Worm (Caenorhabditis elegans) whole organism, L2 larva: ENCODE results near the gene E04F6.4.
A peak's percentile ranks its signal among the peaks of the same experiment; 100 is the strongest.

Experiments
- C34F6.9 ChIP-seq: fragments of 150-350 bp; optimal IDR thresholded peaks from 2 replicates; lab custom pipeline; 2014; ENCODE audit warnings: missing biosample characterization, missing genetic modification characterization
- R02D3.7 ChIP-seq: fragments of 150-350 bp; optimal IDR thresholded peaks from 2 replicates; lab custom pipeline; 2014; ENCODE audit warnings: missing biosample characterization, missing genetic modification characterization
- Y55F3AM.14 ChIP-seq: fragments of 200-800 bp; sonication (Bioruptor generic); optimal IDR thresholded peaks from 2 replicates; lab custom pipeline; 2018; ENCODE audit warnings: mild to moderate bottlenecking, missing genetic modification characterization, missing compliant biosample characterization
- ZK546.5 ChIP-seq: sonication (generic microtip); optimal IDR thresholded peaks from 2 replicates; lab custom pipeline; 2017; ENCODE audit warnings: missing biosample characterization, missing genetic modification characterization
- alr-1 ChIP-seq: fragments of 150-350 bp; optimal IDR thresholded peaks from 2 replicates; lab custom pipeline; 2014; ENCODE audit warnings: missing biosample characterization, missing genetic modification characterization
- ama-1 ChIP-seq: fragments of 150-350 bp; optimal IDR thresholded peaks from 2 replicates; lab custom pipeline; 2018; ENCODE audit warnings: inconsistent platforms
- blmp-1 ChIP-seq: sonication (generic microtip); optimal IDR thresholded peaks from 2 replicates; lab custom pipeline; 2017; ENCODE audit warnings: missing genetic modification characterization, mild to moderate bottlenecking, missing compliant biosample characterization, antibody characterized with exemption, moderate library complexity; ENCODE audit not compliant: insufficient read depth
- ceh-82 ChIP-seq: fragments of 150-350 bp; optimal IDR thresholded peaks from 2 replicates; lab custom pipeline; 2014; ENCODE audit warnings: missing biosample characterization, missing genetic modification characterization
- crh-2 ChIP-seq: sonication (generic microtip); optimal IDR thresholded peaks from 2 replicates; lab custom pipeline; 2017; ENCODE audit warnings: missing biosample characterization, missing genetic modification characterization
- egl-27 ChIP-seq: sonication (generic microtip); optimal IDR thresholded peaks from 3 replicates; lab custom pipeline; 2017; ENCODE audit warnings: missing biosample characterization, missing genetic modification reagents, missing genetic modification characterization
- elt-3 ChIP-seq: sonication (generic microtip); optimal IDR thresholded peaks from 2 replicates; lab custom pipeline; 2017; ENCODE audit warnings: missing biosample characterization, missing genetic modification characterization
- fos-1 ChIP-seq: fragments of 150-350 bp; optimal IDR thresholded peaks from 2 replicates; lab custom pipeline; 2014; ENCODE audit warnings: missing biosample characterization, missing genetic modification characterization
- gmeb-1 ChIP-seq: fragments of 150-350 bp; optimal IDR thresholded peaks from 2 replicates; lab custom pipeline; 2014; ENCODE audit warnings: missing biosample characterization, missing genetic modification characterization
- lin-11 ChIP-seq: fragments of 150-350 bp; sonication (generic microtip); optimal IDR thresholded peaks from 2 replicates; lab custom pipeline; 2014; ENCODE audit warnings: missing biosample characterization, missing genetic modification characterization, inconsistent platforms, mixed read lengths
- lsy-2 ChIP-seq, 2 experiments: fragments of 150-350 bp in 1 of 2; sonication (generic microtip) in 1 of 2; optimal IDR thresholded peaks; 2 replicates each; lab custom pipeline; 2014 to 2017; ENCODE audit warnings: missing biosample characterization in 2 of 2, missing genetic modification characterization in 2 of 2
- mbf-1 ChIP-seq: sonication (generic microtip); optimal IDR thresholded peaks from 2 replicates; lab custom pipeline; 2017; ENCODE audit warnings: missing biosample characterization, missing genetic modification characterization
- mdl-1 ChIP-seq, 2 experiments: fragments of 150-350 bp in 1 of 2; sonication (generic microtip) in 1 of 2; optimal IDR thresholded peaks; 2 replicates each; lab custom pipeline; 2017; ENCODE audit warnings: missing biosample characterization in 2 of 2, missing genetic modification characterization in 2 of 2
- nhr-10 ChIP-seq: sonication (generic microtip); optimal IDR thresholded peaks from 2 replicates; lab custom pipeline; 2017; ENCODE audit warnings: missing biosample characterization, missing genetic modification characterization
- nhr-11 ChIP-seq: fragments of 150-350 bp; optimal IDR thresholded peaks from 2 replicates; lab custom pipeline; 2014; ENCODE audit warnings: missing biosample characterization, missing genetic modification characterization
- nhr-12 ChIP-seq: fragments of 150-350 bp; optimal IDR thresholded peaks from 2 replicates; lab custom pipeline; 2014; ENCODE audit warnings: missing biosample characterization, missing genetic modification characterization
- nhr-129 ChIP-seq: fragments of 150-350 bp; optimal IDR thresholded peaks from 2 replicates; lab custom pipeline; 2014; ENCODE audit warnings: missing biosample characterization, missing genetic modification characterization
- nhr-21 ChIP-seq: fragments of 150-350 bp; optimal IDR thresholded peaks from 2 replicates; lab custom pipeline; 2014; ENCODE audit warnings: missing biosample characterization, missing genetic modification characterization
- nhr-23 ChIP-seq: fragments of 150-350 bp; optimal IDR thresholded peaks from 2 replicates; lab custom pipeline; 2014; ENCODE audit warnings: missing biosample characterization, missing genetic modification reagents, missing genetic modification characterization
- nhr-25 ChIP-seq: fragments of 150-350 bp; sonication (generic microtip); optimal IDR thresholded peaks from 3 replicates; lab custom pipeline; 2014; ENCODE audit warnings: missing biosample characterization, missing genetic modification characterization
- nhr-6 ChIP-seq: fragments of 150-350 bp; optimal IDR thresholded peaks from 2 replicates; lab custom pipeline; 2014; ENCODE audit warnings: missing biosample characterization, missing genetic modification characterization
- peb-1 ChIP-seq: fragments of 150-350 bp; optimal IDR thresholded peaks from 2 replicates; lab custom pipeline; 2014; ENCODE audit warnings: missing biosample characterization, missing genetic modification characterization
- sem-4 ChIP-seq: fragments of 150-350 bp; optimal IDR thresholded peaks from 2 replicates; lab custom pipeline; 2014; ENCODE audit warnings: missing biosample characterization, missing genetic modification reagents, missing genetic modification characterization
- skn-1 ChIP-seq: sonication (generic microtip); optimal IDR thresholded peaks from 2 replicates; lab custom pipeline; 2017; ENCODE audit warnings: missing biosample characterization, missing genetic modification characterization
- sma-3 ChIP-seq: sonication (generic microtip); optimal IDR thresholded peaks from 2 replicates; lab custom pipeline; 2016; ENCODE audit warnings: missing genetic modification reagents, missing genetic modification characterization, missing compliant biosample characterization
- sma-9 ChIP-seq, 2 experiments: fragments of 150-350 bp in 1 of 2; sonication (generic microtip) in 1 of 2; optimal IDR thresholded peaks; 2 replicates each; lab custom pipeline; 2014 to 2016; ENCODE audit warnings: missing genetic modification characterization in 2 of 2, mild to moderate bottlenecking in 1 of 2, missing biosample characterization in 1 of 2, missing compliant biosample characterization in 1 of 2, missing genetic modification reagents in 1 of 2, moderate library complexity in 1 of 2
- snpc-4 ChIP-seq: fragments of 150-350 bp; optimal IDR thresholded peaks from 2 replicates; lab custom pipeline; 2014; ENCODE audit warnings: missing biosample characterization, missing genetic modification characterization
- unc-39 ChIP-seq: fragments of 150-350 bp; optimal IDR thresholded peaks from 2 replicates; lab custom pipeline; 2014; ENCODE audit warnings: missing biosample characterization, missing genetic modification characterization
- unc-55 ChIP-seq: fragments of 150-350 bp; sonication (generic microtip); optimal IDR thresholded peaks from 3 replicates; lab custom pipeline; 2014; ENCODE audit warnings: missing biosample characterization, missing genetic modification reagents, missing genetic modification characterization
- zag-1 ChIP-seq: fragments of 150-350 bp; optimal IDR thresholded peaks from 2 replicates; lab custom pipeline; 2014; ENCODE audit warnings: missing biosample characterization, missing genetic modification characterization
- ztf-11 ChIP-seq: sonication (generic microtip); optimal IDR thresholded peaks from 2 replicates; lab custom pipeline; 2017; ENCODE audit warnings: missing biosample characterization, missing genetic modification characterization

The E04F6.4 gene

ce11 chrII:7154711-7155110 is 34.5 kb upstream of the E04F6.4 start:
- TF ChIP-seq lin-11, result no peak
- TF ChIP-seq unc-39 (tag; lab: Kevin White, UChicago), result no peak
- no peak for TF ChIP-seq alr-1 (tag; lab: Kevin White, UChicago)
- no peak for TF ChIP-seq sma-9 (GFP tag; optimal IDR thresholded peaks at IDR 0.05; lab: Kevin White, UChicago)
- TF ChIP-seq sma-9 (tag; optimal IDR thresholded peaks at IDR 0.05; lab: Kevin White, UChicago), result no peak
- no peak for TF ChIP-seq ceh-82 (tag; lab: Kevin White, UChicago)
- TF ChIP-seq nhr-23, result no peak
- no peak for TF ChIP-seq snpc-4
- TF ChIP-seq nhr-6 (tag; lab: Kevin White, UChicago), result no peak
- TF ChIP-seq fos-1 (tag; lab: Kevin White, UChicago), result no peak
- no peak for TF ChIP-seq egl-27

DNA sequence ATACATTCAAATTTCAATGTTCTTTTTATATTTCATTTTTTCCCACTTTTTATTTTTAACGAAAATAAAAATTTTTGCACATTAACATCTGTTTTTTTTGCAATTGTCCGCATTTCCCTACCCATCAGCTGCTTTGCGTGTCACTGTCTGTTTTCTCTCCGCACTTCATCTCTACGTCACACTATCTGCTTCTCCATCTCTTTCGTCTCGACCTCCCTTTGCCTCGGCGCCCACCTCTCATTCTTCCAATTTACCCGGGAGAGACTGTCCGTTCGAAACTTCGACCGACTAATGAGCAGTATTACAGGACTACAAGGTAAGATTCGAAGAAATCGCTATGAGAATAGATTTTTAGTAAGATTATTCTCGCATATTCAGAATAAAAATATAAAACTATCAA is 33.8 kb upstream of the E04F6.4 start, which contains the start of gene C27H5.2:
C27H5.2 (plus strand) TSS at position 190 of the 400 bp plus-strand sequence.
- TF ChIP-seq nhr-6 (tag; lab: Kevin White, UChicago), result no peak
- TF ChIP-seq fos-1 (tag; lab: Kevin White, UChicago), result peak; percentile 48
- peak; percentile 21 for TF ChIP-seq nhr-129 (tag; lab: Kevin White, UChicago)
- TF ChIP-seq nhr-23, result no peak
- no peak for TF ChIP-seq nhr-25 (tag; lab: Kevin White, UChicago)
- peak in 1 of 2 experiments; percentile 18 for TF ChIP-seq lsy-2 (tag; optimal IDR thresholded peaks at IDR 0.05; lab: Kevin White, UChicago)
- TF ChIP-seq ceh-82 (tag; lab: Kevin White, UChicago), result no peak
- no peak for TF ChIP-seq nhr-10 (tag; lab: Kevin White, UChicago)
- TF ChIP-seq ama-1 (lab: Kevin White, UChicago), result peak; percentile 21

DNA sequence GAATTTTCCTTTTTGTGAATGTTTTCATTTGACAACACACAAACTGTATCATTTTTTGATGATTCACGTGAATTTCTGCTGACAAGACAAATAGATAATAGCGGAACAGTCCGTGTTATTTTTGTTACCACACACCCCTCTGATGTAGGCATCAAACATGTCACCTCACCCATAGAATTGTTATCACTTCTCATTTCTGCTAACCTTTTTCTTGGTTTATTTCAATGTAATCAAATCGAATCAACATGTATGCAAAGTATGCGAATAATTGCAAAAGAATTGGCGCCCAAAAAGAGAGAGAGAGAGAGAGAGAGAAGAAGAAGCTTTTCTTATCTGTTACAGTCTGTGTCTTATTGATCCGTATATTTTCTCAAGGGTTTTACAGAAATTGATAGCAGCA is 31.8 kb upstream of the E04F6.4 start:
- no peak for TF ChIP-seq blmp-1 (tag; lab: Kevin White, UChicago)
- TF ChIP-seq snpc-4, result no peak
- TF ChIP-seq nhr-11 (tag; lab: Kevin White, UChicago), result no peak
- TF ChIP-seq sma-9 (GFP tag; optimal IDR thresholded peaks at IDR 0.05; lab: Kevin White, UChicago), result peak; percentile 60
- no peak for TF ChIP-seq sma-9 (tag; optimal IDR thresholded peaks at IDR 0.05; lab: Kevin White, UChicago)
- TF ChIP-seq gmeb-1 (tag; lab: Kevin White, UChicago), result peak; percentile 27
- TF ChIP-seq ztf-11 (tag; lab: Kevin White, UChicago), result no peak
- no peak for TF ChIP-seq alr-1 (tag; lab: Kevin White, UChicago)
- no peak for TF ChIP-seq nhr-12
- peak; percentile 43 for TF ChIP-seq crh-2
- TF ChIP-seq sma-3, result no peak
- TF ChIP-seq fos-1 (tag; lab: Kevin White, UChicago), result peak; percentile 52
- TF ChIP-seq sem-4, result no peak
- TF ChIP-seq Y55F3AM.14, result no peak

ce11 chrII:7161512-7161911 is 27.7 kb upstream of the E04F6.4 start, which contains the start of gene C27H5.12:
TSS of gene C27H5.12 (minus strand) at chrII:7161612.
- no peak for TF ChIP-seq nhr-21 (tag; lab: Kevin White, UChicago)
- no peak for TF ChIP-seq peb-1 (tag; lab: Kevin White, UChicago)
- TF ChIP-seq mbf-1 (tag; lab: Kevin White, UChicago), result no peak
- no peak for TF ChIP-seq alr-1 (tag; lab: Kevin White, UChicago)
- no peak for TF ChIP-seq ZK546.5 (tag; lab: Kevin White, UChicago)
- no peak for TF ChIP-seq unc-55 (GFP tag; lab: Kevin White, UChicago)
- TF ChIP-seq gmeb-1 (tag; lab: Kevin White, UChicago), result no peak
- TF ChIP-seq C34F6.9 (tag; lab: Kevin White, UChicago), result no peak
- no peak for TF ChIP-seq skn-1
- no peak for TF ChIP-seq elt-3
- no peak for TF ChIP-seq nhr-129 (tag; lab: Kevin White, UChicago)
- no peak for TF ChIP-seq zag-1 (tag; lab: Kevin White, UChicago)
- no peak for TF ChIP-seq nhr-6 (tag; lab: Kevin White, UChicago)
- no peak for TF ChIP-seq lsy-2 (tag; optimal IDR thresholded peaks at IDR 0.05; lab: Kevin White, UChicago)
- TF ChIP-seq ceh-82 (tag; lab: Kevin White, UChicago), result no peak
- no peak for TF ChIP-seq Y55F3AM.14
- TF ChIP-seq mdl-1 (tag; optimal IDR thresholded peaks at IDR 0.05; lab: Kevin White, UChicago), result no peak
- TF ChIP-seq R02D3.7 (tag; lab: Kevin White, UChicago), result no peak
